Fruit fly (Drosophila melanogaster): ENCODE data around the gene Cph.

Gene Cph

DNA sequence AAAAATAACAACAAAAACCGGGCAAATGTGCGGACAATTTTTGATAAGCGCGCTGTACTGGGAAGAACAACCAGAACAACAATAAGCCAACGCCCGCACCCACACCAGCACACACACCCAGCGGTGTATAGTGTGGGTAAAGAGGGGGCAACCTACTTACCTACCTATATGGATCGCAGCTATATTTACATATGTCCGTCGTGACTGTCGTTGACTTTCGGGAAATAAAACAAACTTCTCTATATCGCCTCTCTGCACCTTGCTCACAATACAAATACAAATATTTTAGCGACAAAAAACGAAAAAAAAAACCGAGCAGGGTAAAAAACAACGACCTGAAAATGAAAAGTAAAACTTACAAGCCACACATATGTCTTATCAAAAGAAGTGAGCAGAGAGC, 89.8 kb downstream of the Cph start (continued):
- TF ChIP-seq CG10543 (GFP tag; optimal IDR thresholded peaks at IDR 0.05) (peak; percentile 29), z (GFP tag; IDR thresholded peaks at IDR 0.05) (no peak), Sry-β (GFP tag; optimal IDR thresholded peaks at IDR 0.05) (no peak), crc (GFP tag; optimal IDR thresholded peaks at IDR 0.05) (no peak), fru (optimal IDR thresholded peaks at IDR 0.05) (no peak), CG31224 (GFP tag; IDR thresholded peaks at IDR 0.05) (no peak), Asciz (GFP tag; optimal IDR thresholded peaks at IDR 0.05) (peak; percentile 4), CG10565 (GFP tag; optimal IDR thresholded peaks at IDR 0.05) (no peak), Eip74EF (GFP tag; optimal IDR thresholded peaks at IDR 0.05) (no peak), CG3995 (GFP tag; optimal IDR thresholded peaks at IDR 0.05) (no peak), cad (GFP tag; optimal IDR thresholded peaks at IDR 0.05) (no peak), Doc2 (GFP tag; IDR thresholded peaks at IDR 0.05) (no peak), mirr (GFP tag; optimal IDR thresholded peaks at IDR 0.05) (peak; percentile 8), exex (tag; optimal IDR thresholded peaks at IDR 0.05) (no peak), CG4404 (GFP tag; IDR thresholded peaks at IDR 0.05) (no peak), ash1 (GFP tag; optimal IDR thresholded peaks at IDR 0.05) (no peak), Ptx1 (GFP tag; IDR thresholded peaks at IDR 0.05) (no peak), luna (GFP tag; optimal IDR thresholded peaks at IDR 0.05) (no peak), CG4854 (GFP tag; optimal IDR thresholded peaks at IDR 0.05) (no peak), ttk (GFP tag; IDR thresholded peaks at IDR 0.05) (no peak), ato (GFP tag; IDR thresholded peaks at IDR 0.05; ENCODE audit: partially characterized antibody) (no peak), chm (GFP tag; IDR thresholded peaks at IDR 0.05) (no peak), Atf6 (GFP tag; IDR thresholded peaks at IDR 0.05) (no peak), fd102C (GFP tag; optimal IDR thresholded peaks at IDR 0.05) (no peak), Ssrp (tag; optimal IDR thresholded peaks at IDR 0.05) (no peak), nmo (GFP tag; optimal IDR thresholded peaks at IDR 0.05) (no peak), slp2 (GFP tag; optimal IDR thresholded peaks at IDR 0.05) (no peak), CG10654 (GFP tag; optimal IDR thresholded peaks at IDR 0.05) (no peak), HLH3B (GFP tag; IDR thresholded peaks at IDR 0.05) (peak; percentile 17; the same call in 1 of the 2 replicates), CG30020 (tag; optimal IDR thresholded peaks at IDR 0.05) (no peak), Fer3 (tag; optimal IDR thresholded peaks at IDR 0.05) (no peak), CG3838 (GFP tag; optimal IDR thresholded peaks at IDR 0.05) (no peak), CG14710 (tag; optimal IDR thresholded peaks at IDR 0.05) (peak; percentile 6), Atf3 (GFP tag; optimal IDR thresholded peaks at IDR 0.05) (no peak), bcd (GFP tag; optimal IDR thresholded peaks at IDR 0.05) (no peak), CG1603 (tag; optimal IDR thresholded peaks at IDR 0.05) (no peak), lov (optimal IDR thresholded peaks at IDR 0.05) (no peak), lov (GFP tag; IDR thresholded peaks at IDR 0.05) (no peak), CG7357 (GFP tag; IDR thresholded peaks at IDR 0.05) (no peak), CG33557 (GFP tag; optimal IDR thresholded peaks at IDR 0.05) (peak; percentile 36), CG1647 (GFP tag; optimal IDR thresholded peaks at IDR 0.05) (no peak), dati (GFP tag; IDR thresholded peaks at IDR 0.05) (no peak), CG10274 (GFP tag; optimal IDR thresholded peaks at IDR 0.05) (no peak), fd96Cb (tag; optimal IDR thresholded peaks at IDR 0.05) (no peak), toy (GFP tag; IDR thresholded peaks at IDR 0.05) (no peak), CG13296 (GFP tag; optimal IDR thresholded peaks at IDR 0.05) (peak; percentile 1), Med (GFP tag) (peak; percentile 73), ro (GFP tag; IDR thresholded peaks at IDR 0.05) (no peak), inv (GFP tag; IDR thresholded peaks at IDR 0.05; ENCODE audit: partially characterized antibody) (no peak), kni (GFP tag; optimal IDR thresholded peaks at IDR 0.05) (peak; percentile 54), CG6683 (GFP tag; optimal IDR thresholded peaks at IDR 0.05) (no peak), NFAT (GFP tag; IDR thresholded peaks at IDR 0.05) (no peak), Six4 (GFP tag; optimal IDR thresholded peaks at IDR 0.05) (no peak)
